Worm (Caenorhabditis elegans) whole organism, late embryonic: ENCODE measurements around the gene F22F7.4.

Experiments used
- ama-1 ChIP-seq: fragments of 150-350 bp; optimal IDR thresholded peaks from 2 replicates; lab custom pipeline; 2014
- ceh-19 ChIP-seq: fragments of 200-800 bp; sonication (Bioruptor generic); optimal IDR thresholded peaks from 2 replicates; lab custom pipeline; 2018; ENCODE audit warnings: mild to moderate bottlenecking, missing genetic modification characterization, missing compliant biosample characterization
- ceh-22 ChIP-seq: sonication (generic microtip); optimal IDR thresholded peaks from 2 replicates; lab custom pipeline; 2017; ENCODE audit warnings: missing biosample characterization, missing genetic modification characterization
- dmd-4 ChIP-seq: sonication (generic microtip); optimal IDR thresholded peaks from 2 replicates; lab custom pipeline; 2016; ENCODE audit warnings: borderline replicate concordance, missing genetic modification characterization, missing compliant biosample characterization
- dve-1 ChIP-seq: sonication (generic microtip); optimal IDR thresholded peaks from 2 replicates; lab custom pipeline; 2017; ENCODE audit warnings: antibody characterized with exemption, mild to moderate bottlenecking, missing genetic modification characterization, missing compliant biosample characterization
- fkh-6 ChIP-seq: sonication (generic microtip); optimal IDR thresholded peaks from 2 replicates; lab custom pipeline; 2016; ENCODE audit warnings: missing genetic modification characterization, missing compliant biosample characterization
- lim-6 ChIP-seq: sonication (generic microtip); optimal IDR thresholded peaks from 2 replicates; lab custom pipeline; 2016; ENCODE audit warnings: missing genetic modification characterization, missing compliant biosample characterization
- nhr-11 ChIP-seq: fragments of 150-350 bp; optimal IDR thresholded peaks from 2 replicates; lab custom pipeline; 2014; ENCODE audit warnings: missing biosample characterization, missing genetic modification characterization
- odd-2 ChIP-seq: sonication (generic microtip); optimal IDR thresholded peaks from 2 replicates; lab custom pipeline; 2017; ENCODE audit warnings: antibody characterized with exemption, mild to moderate bottlenecking, missing genetic modification characterization, missing compliant biosample characterization
- pag-3 ChIP-seq: sonication (generic microtip); optimal IDR thresholded peaks from 2 replicates; lab custom pipeline; 2016; ENCODE audit warnings: missing compliant biosample characterization, missing genetic modification characterization, borderline replicate concordance
- pha-4 ChIP-seq: fragments of 150-350 bp; optimal IDR thresholded peaks from 2 replicates; lab custom pipeline; 2018; ENCODE audit warnings: missing biosample characterization, missing genetic modification reagents, missing genetic modification characterization
- tbx-2 ChIP-seq: sonication (generic microtip); optimal IDR thresholded peaks from 2 replicates; lab custom pipeline; 2016; ENCODE audit warnings: missing genetic modification characterization, missing compliant biosample characterization
- unc-42 ChIP-seq: sonication (generic microtip); optimal IDR thresholded peaks from 2 replicates; lab custom pipeline; 2016; ENCODE audit warnings: missing genotype, missing genetic modification characterization, missing compliant biosample characterization
- unc-86 ChIP-seq: sonication (generic microtip); optimal IDR thresholded peaks from 2 replicates; lab custom pipeline; 2016; ENCODE audit warnings: missing genetic modification characterization, missing compliant biosample characterization

DNA sequence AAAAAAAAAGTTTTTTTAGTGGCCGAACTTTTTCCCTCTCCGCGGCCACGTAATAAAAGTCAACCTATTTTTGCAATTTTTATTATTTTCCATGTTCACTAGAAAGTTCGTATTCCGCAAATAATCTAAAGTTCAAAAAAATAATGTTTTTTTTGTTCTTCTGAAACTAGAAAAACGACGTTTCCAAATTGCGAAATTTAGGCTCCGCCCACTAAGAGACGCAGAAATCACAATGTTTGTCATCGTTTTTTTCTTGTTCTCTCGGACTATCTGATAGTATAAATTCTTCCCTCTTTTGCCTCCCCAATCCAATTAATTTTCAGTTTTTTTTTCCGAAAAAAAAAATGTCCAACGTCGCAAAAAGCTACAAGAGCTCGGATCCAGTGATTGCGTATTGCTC lies 48.6 kb downstream of the F22F7.4 start, which contains the start of gene comt-3:
- TF ChIP-seq dve-1 = no peak
- TF ChIP-seq lim-6 (tag; lab: Kevin White, UChicago) = no peak
- no peak for TF ChIP-seq unc-42
- TF ChIP-seq fkh-6 (tag; lab: Kevin White, UChicago) = no peak
- TF ChIP-seq ama-1 = no peak
- TF ChIP-seq pag-3 (tag; lab: Kevin White, UChicago) = no peak
- TF ChIP-seq unc-86 = no peak
- TF ChIP-seq nhr-11 (tag; lab: Kevin White, UChicago) = no peak
- no peak for TF ChIP-seq tbx-2 (tag; lab: Kevin White, UChicago)
- no peak for TF ChIP-seq pha-4 (tag; lab: Kevin White, UChicago)
- TF ChIP-seq odd-2 (tag; lab: Kevin White, UChicago) = no peak
- TF ChIP-seq ceh-22 (tag; lab: Kevin White, UChicago) = no peak
- no peak for TF ChIP-seq dmd-4
- no peak for TF ChIP-seq ceh-19 (GFP tag; lab: Kevin White, UChicago)
